Fruit fly (Drosophila melanogaster): Measurements from ENCODE around the gene Dic2.
A peak's percentile ranks its signal among the peaks of the same experiment; 100 is the strongest.

The Dic2 gene

DNA sequence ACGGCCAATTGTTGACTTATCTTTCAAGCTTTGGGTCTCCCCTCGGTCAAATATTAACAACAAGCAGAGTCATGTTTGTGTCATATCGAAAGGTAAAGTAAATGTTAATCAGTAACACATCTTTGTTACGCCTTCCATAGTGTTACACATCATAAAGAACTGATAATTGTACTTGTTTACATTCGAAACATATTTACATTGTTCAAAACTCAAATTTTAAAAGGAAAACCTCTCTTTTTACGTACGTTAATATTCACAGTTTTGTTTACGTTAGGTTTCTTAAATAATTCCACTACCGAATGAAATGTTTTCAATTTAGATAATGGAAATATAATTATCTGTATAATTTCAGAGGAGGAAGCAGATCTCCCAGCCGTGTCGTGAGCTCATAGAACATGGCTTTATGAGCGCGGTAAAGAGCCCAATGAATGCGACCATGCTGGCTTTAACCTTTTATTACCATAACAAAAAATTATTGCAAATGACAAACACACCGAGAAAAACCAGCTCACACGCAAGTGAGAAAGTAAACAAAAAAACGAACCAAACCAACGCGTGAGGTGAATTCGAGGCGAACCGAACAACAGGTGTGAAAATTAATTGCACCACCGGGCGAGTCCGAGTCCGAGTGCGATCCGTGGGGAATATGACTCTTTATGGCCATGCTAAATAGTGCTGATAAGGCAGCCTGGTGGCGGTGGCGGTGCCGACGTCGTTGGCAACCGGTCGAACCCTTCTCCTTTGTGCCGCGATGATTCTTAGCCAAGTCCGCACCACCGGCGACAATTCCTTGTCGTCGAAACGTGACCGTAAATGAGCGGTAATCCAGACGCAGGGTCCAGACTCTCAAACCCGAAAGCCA is 41.3 kb upstream of the Dic2 start:
- TF ChIP-seq CG8301 (tag; optimal IDR thresholded peaks at IDR 0.05) (no peak), CG12605 (GFP tag; IDR thresholded peaks at IDR 0.05) (no peak), CG4496 (GFP tag; IDR thresholded peaks at IDR 0.05) (peak; percentile 57; the same call in 1 of the 3 replicates), CG8159 (tag; optimal IDR thresholded peaks at IDR 0.05) (no peak), CG10348 (GFP tag; IDR thresholded peaks at IDR 0.05) (no peak), Ets98B (GFP tag; IDR thresholded peaks at IDR 0.05) (no peak), Pif1A (GFP tag; optimal IDR thresholded peaks at IDR 0.05) (no peak), gl (tag; optimal IDR thresholded peaks at IDR 0.05) (no peak)

DNA sequence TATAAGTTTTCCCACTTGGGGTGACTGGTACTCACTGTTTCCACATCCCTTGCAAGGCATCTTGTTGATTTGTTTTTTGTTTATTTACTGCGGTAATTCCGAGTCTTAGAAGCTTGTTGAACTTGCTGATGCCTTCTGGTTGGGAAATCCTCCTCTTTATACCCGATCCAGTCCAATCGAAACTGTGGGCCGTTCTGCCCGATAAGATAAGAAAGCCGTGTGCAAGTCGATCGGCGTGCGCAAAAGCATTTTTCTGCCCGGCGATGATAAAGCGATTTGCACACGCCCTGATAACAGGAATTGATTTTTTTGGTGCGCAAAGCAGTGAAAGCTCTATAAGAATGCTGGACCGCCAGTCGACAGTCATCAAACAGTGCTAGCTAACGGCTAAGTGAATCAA is 33.3 kb upstream of the Dic2 start, which contains the start of the genes MtnE and MtnD:
Gene MtnE (minus strand): TSS at position 130 of the 400 bp plus-strand sequence.
Gene MtnD (plus strand): TSS at position 388 of the 400 bp plus-strand sequence.
- TF ChIP-seq CG14655 (GFP tag; optimal IDR thresholded peaks at IDR 0.05): no peak
- peak; percentile 60; the same call in 1 of the 3 replicates for TF ChIP-seq CG4496 (GFP tag; IDR thresholded peaks at IDR 0.05)

dm6 chr3R:20512368-20512767 is 11.1 kb upstream of the Dic2 start, which contains the start of gene MFS9:
Gene MFS9 (minus strand): TSS chr3R:20512468.
- no peak for TF ChIP-seq CG32121 (GFP tag; IDR thresholded peaks at IDR 0.05)
- TF ChIP-seq fd96Ca (GFP tag; IDR thresholded peaks at IDR 0.05): no peak
- TF ChIP-seq CG10348 (GFP tag; IDR thresholded peaks at IDR 0.05): no peak
- no peak for TF ChIP-seq CG8301 (tag; optimal IDR thresholded peaks at IDR 0.05)
- TF ChIP-seq CG17806 (tag; optimal IDR thresholded peaks at IDR 0.05): no peak
- TF ChIP-seq CG13204 (GFP tag; optimal IDR thresholded peaks at IDR 0.05): no peak
- no peak for TF ChIP-seq Snoo (tag; optimal IDR thresholded peaks at IDR 0.05)
- no peak for TF ChIP-seq rn (GFP tag; IDR thresholded peaks at IDR 0.05)
- no peak for TF ChIP-seq CG4496 (GFP tag; IDR thresholded peaks at IDR 0.05)

DNA sequence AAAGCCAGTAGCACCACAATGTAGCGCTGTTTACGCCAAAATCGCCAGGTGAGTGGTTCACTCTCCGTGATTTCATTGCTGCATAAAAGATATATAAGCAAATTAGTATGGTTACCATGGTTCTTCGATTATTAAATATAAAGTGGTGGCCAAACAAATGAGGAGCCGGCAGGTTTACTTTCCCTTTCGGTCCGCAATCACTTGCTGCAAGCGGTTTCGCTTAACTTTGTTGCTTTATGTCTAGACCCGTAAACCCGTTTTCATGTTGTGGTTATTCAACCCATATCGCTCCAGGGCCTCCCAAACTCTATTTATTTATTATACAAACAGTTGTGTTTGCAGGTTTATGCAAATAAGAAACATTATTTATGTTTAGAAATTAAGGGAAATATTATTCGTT is 8.2 kb upstream of the Dic2 start:
- TF ChIP-seq rn (GFP tag; IDR thresholded peaks at IDR 0.05): no peak

dm6 chr3R:20504488-20504887 is 3.3 kb upstream of the Dic2 start, which contains the start of gene Or92a:
Gene Or92a (plus strand): TSS chr3R:20504788.
- TF ChIP-seq CG15710 (tag; optimal IDR thresholded peaks at IDR 0.05): no peak
- TF ChIP-seq CG8159 (tag; optimal IDR thresholded peaks at IDR 0.05): no peak
- TF ChIP-seq CG8301 (tag; optimal IDR thresholded peaks at IDR 0.05): no peak
- TF ChIP-seq rn (GFP tag; IDR thresholded peaks at IDR 0.05): no peak
- no peak for TF ChIP-seq fd96Ca (GFP tag; IDR thresholded peaks at IDR 0.05)
- TF ChIP-seq CG32121 (GFP tag; IDR thresholded peaks at IDR 0.05): no peak
- TF ChIP-seq Pif1A (GFP tag; optimal IDR thresholded peaks at IDR 0.05): no peak
- TF ChIP-seq CG34367 (tag; optimal IDR thresholded peaks at IDR 0.05): no peak
- TF ChIP-seq Pif1B (GFP tag; optimal IDR thresholded peaks at IDR 0.05): no peak
- no peak for TF ChIP-seq CG17806 (tag; optimal IDR thresholded peaks at IDR 0.05)
- TF ChIP-seq Ets98B (GFP tag; IDR thresholded peaks at IDR 0.05): no peak
- no peak for TF ChIP-seq CG4496 (GFP tag; IDR thresholded peaks at IDR 0.05)
- no peak for TF ChIP-seq D1 (tag; optimal IDR thresholded peaks at IDR 0.05)
- TF ChIP-seq CG9948 (tag; optimal IDR thresholded peaks at IDR 0.05): no peak
- TF ChIP-seq CG10348 (GFP tag; IDR thresholded peaks at IDR 0.05): no peak

DNA sequence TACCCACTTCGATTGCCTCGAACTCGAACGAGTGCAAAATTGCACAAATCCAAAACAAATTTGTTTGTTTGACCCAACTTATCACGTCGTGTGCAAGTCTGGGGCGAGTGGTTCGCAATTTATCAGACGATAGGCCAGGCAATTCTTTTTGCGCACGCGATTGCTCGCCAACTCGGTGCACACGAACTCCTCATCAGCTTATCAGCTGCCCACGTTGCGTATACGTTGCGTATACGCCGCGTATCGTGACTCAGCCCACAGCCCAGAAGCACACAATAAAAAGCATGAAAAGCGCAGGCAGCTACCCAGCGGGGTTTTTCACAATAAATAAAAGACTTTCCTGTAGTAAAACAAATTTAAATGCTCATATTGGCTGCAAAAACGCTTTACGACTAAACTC is 2.4 kb upstream of the Dic2 start, which contains the start of gene MtnB:
Gene MtnB (minus strand): TSS at position 101 of the 400 bp plus-strand sequence.
- TF ChIP-seq CG4496 (GFP tag; IDR thresholded peaks at IDR 0.05) (0 out of 3 replicates have a peak, but pooled peaks have one; percentile 19), CG8159 (tag; optimal IDR thresholded peaks at IDR 0.05) (no peak), CG34367 (tag; optimal IDR thresholded peaks at IDR 0.05) (no peak), gl (tag; optimal IDR thresholded peaks at IDR 0.05) (no peak)

- no peak for TF ChIP-seq EcR (GFP tag; optimal IDR thresholded peaks at IDR 0.05)
- no peak for TF ChIP-seq CG34367 (tag; optimal IDR thresholded peaks at IDR 0.05)
- TF ChIP-seq Pif1B (GFP tag; optimal IDR thresholded peaks at IDR 0.05): no peak
- no peak for TF ChIP-seq Pif1A (GFP tag; optimal IDR thresholded peaks at IDR 0.05)
- no peak for TF ChIP-seq rn (GFP tag; IDR thresholded peaks at IDR 0.05)
- TF ChIP-seq D1 (tag; optimal IDR thresholded peaks at IDR 0.05): no peak
- TF ChIP-seq CG12605 (GFP tag; IDR thresholded peaks at IDR 0.05): no peak
- TF ChIP-seq CG17806 (tag; optimal IDR thresholded peaks at IDR 0.05): no peak
- no peak for TF ChIP-seq CG32121 (GFP tag; IDR thresholded peaks at IDR 0.05)
- TF ChIP-seq CG10348 (GFP tag; IDR thresholded peaks at IDR 0.05): no peak
- TF ChIP-seq CG14655 (GFP tag; optimal IDR thresholded peaks at IDR 0.05): no peak
- no peak for TF ChIP-seq Ets98B (GFP tag; IDR thresholded peaks at IDR 0.05)
- TF ChIP-seq CG4496 (GFP tag; IDR thresholded peaks at IDR 0.05): no peak
- TF ChIP-seq CG9948 (tag; optimal IDR thresholded peaks at IDR 0.05): no peak
- TF ChIP-seq gl (tag; optimal IDR thresholded peaks at IDR 0.05): no peak
- no peak for TF ChIP-seq CG8159 (tag; optimal IDR thresholded peaks at IDR 0.05)
Observed at dm6 chr3R:20501910-20502309, 683 bp upstream of the Dic2 start, which contains the start of gene CG46441. Gene CG46441 (minus strand): TSS chr3R:20502010.
